Worm (Caenorhabditis elegans) whole organism, L4 larva: ENCODE measurements around the gene T26H5.4.

Experiments
- F10B5.3 ChIP-seq: sonication (generic microtip); optimal IDR thresholded peaks from 2 replicates; lab custom pipeline; 2016; ENCODE audit warnings: mild to moderate bottlenecking, missing genetic modification characterization, missing compliant biosample characterization
- Y105C5A.15 ChIP-seq: fragments of 200-800 bp; sonication (Bioruptor generic); IDR thresholded peaks from 2 replicates; pipeline ENCODE4 v1.3.6; 2022; ENCODE audit warnings: missing genetic modification characterization, missing compliant biosample characterization
- Y48G9A.11 ChIP-seq: fragments of 200-800 bp; sonication (Bioruptor generic); IDR thresholded peaks from 2 replicates; pipeline ENCODE4 v1.3.6; 2022; ENCODE audit warnings: missing genetic modification reagents, missing genetic modification characterization, missing compliant biosample characterization
- ZK337.2 ChIP-seq: fragments of 200-800 bp; sonication (Bioruptor generic); IDR thresholded peaks from 2 replicates; pipeline ENCODE4 v1.3.6; 2022; ENCODE audit warnings: missing genetic modification reagents, missing genetic modification characterization, missing compliant biosample characterization
- cey-2 ChIP-seq: sonication (generic microtip); optimal IDR thresholded peaks from 3 replicates; lab custom pipeline; 2017; ENCODE audit warnings: missing genetic modification characterization, mild to moderate bottlenecking, missing compliant biosample characterization, antibody characterized with exemption, borderline replicate concordance; ENCODE audit not compliant: insufficient read depth
- daf-16 ChIP-seq, 3 experiments: sonication (generic microtip); optimal IDR thresholded peaks; 2 replicates each; lab custom pipeline; 2016 to 2017; ENCODE audit warnings: missing genetic modification characterization in 3 of 3, missing genetic modification reagents in 3 of 3, mild to moderate bottlenecking in 2 of 3, missing compliant biosample characterization in 2 of 3, missing biosample characterization in 1 of 3, moderate library complexity in 1 of 3
- daf-8 ChIP-seq: fragments of 200-800 bp; sonication (Bioruptor generic); IDR thresholded peaks from 2 replicates; pipeline ENCODE4 v1.3.6; 2022; ENCODE audit warnings: missing genetic modification characterization, missing compliant biosample characterization
- dve-1 ChIP-seq: sonication (generic microtip); optimal IDR thresholded peaks from 2 replicates; lab custom pipeline; 2017; ENCODE audit warnings: antibody characterized with exemption, mild to moderate bottlenecking, missing genetic modification characterization, missing compliant biosample characterization; ENCODE audit not compliant: insufficient read depth
- egl-43 ChIP-seq: fragments of 200-800 bp; sonication (Bioruptor generic); IDR thresholded peaks from 2 replicates; pipeline ENCODE4 v1.3.6; 2022; ENCODE audit warnings: missing genetic modification reagents, missing genetic modification characterization, missing compliant biosample characterization
- gei-8 ChIP-seq: fragments of 200-800 bp; sonication (Bioruptor generic); optimal IDR thresholded peaks from 2 replicates; lab custom pipeline; 2018; ENCODE audit warnings: mild to moderate bottlenecking, missing genetic modification characterization, missing compliant biosample characterization
- hlh-11 ChIP-seq: fragments of 200-800 bp; sonication (Bioruptor generic); optimal IDR thresholded peaks from 2 replicates; lab custom pipeline; 2018; ENCODE audit warnings: mild to moderate bottlenecking, missing genetic modification characterization, missing compliant biosample characterization
- hlh-30 ChIP-seq: sonication (generic microtip); optimal IDR thresholded peaks from 2 replicates; lab custom pipeline; 2017; ENCODE audit warnings: antibody characterized with exemption, mild to moderate bottlenecking, missing genetic modification characterization, missing compliant biosample characterization; ENCODE audit not compliant: insufficient read depth
- hmg-1.1 ChIP-seq: fragments of 200-800 bp; sonication (Bioruptor generic); IDR thresholded peaks from 2 replicates; pipeline ENCODE4 v1.3.6; 2022; ENCODE audit warnings: missing genetic modification reagents, missing genetic modification characterization, missing compliant biosample characterization
- jun-1 ChIP-seq: fragments of 150-350 bp; optimal IDR thresholded peaks from 2 replicates; lab custom pipeline; 2014; ENCODE audit warnings: missing biosample characterization, missing genetic modification reagents, missing genetic modification characterization
- lin-29 ChIP-seq: fragments of 200-800 bp; sonication (Bioruptor generic); IDR thresholded peaks from 2 replicates; pipeline ENCODE4 v1.3.6; 2022; ENCODE audit warnings: missing genetic modification reagents, missing genetic modification characterization, missing compliant biosample characterization
- lin-38 ChIP-seq: fragments of 200-800 bp; sonication (Bioruptor generic); IDR thresholded peaks from 2 replicates; pipeline ENCODE4 v1.3.6; 2022; ENCODE audit warnings: missing genetic modification reagents, missing genetic modification characterization, missing compliant biosample characterization
- madf-5 ChIP-seq, 2 experiments: fragments of 200-800 bp; sonication (Bioruptor generic); IDR thresholded peaks; 2 replicates each; pipeline ENCODE4 v1.3.6; 2022; ENCODE audit warnings: missing compliant biosample characterization in 2 of 2, missing genetic modification characterization in 2 of 2
- madf-9 ChIP-seq: fragments of 200-800 bp; sonication (Bioruptor generic); conservative IDR thresholded peaks from 2 replicates; pipeline ENCODE4 v1.3.6; 2022; ENCODE audit warnings: missing genetic modification reagents, missing genetic modification characterization, missing compliant biosample characterization
- mxl-3 ChIP-seq: fragments of 200-800 bp; sonication (Bioruptor generic); optimal IDR thresholded peaks from 2 replicates; lab custom pipeline; 2018; ENCODE audit warnings: mild to moderate bottlenecking, missing genetic modification characterization, missing compliant biosample characterization
- nhr-11 ChIP-seq: fragments of 150-350 bp; optimal IDR thresholded peaks from 2 replicates; lab custom pipeline; 2014; ENCODE audit warnings: missing biosample characterization, missing genetic modification characterization
- nhr-28 ChIP-seq: fragments of 150-350 bp; optimal IDR thresholded peaks from 2 replicates; lab custom pipeline; 2014; ENCODE audit warnings: missing biosample characterization, missing genetic modification characterization
- nhr-48 ChIP-seq: sonication (generic microtip); optimal IDR thresholded peaks from 2 replicates; lab custom pipeline; 2016; ENCODE audit warnings: mild to moderate bottlenecking, missing genetic modification characterization, missing compliant biosample characterization
- nhr-76 ChIP-seq: fragments of 150-350 bp; optimal IDR thresholded peaks from 2 replicates; lab custom pipeline; 2014; ENCODE audit warnings: missing biosample characterization, missing genetic modification characterization
- pha-4 ChIP-seq, 2 experiments: fragments of 150-350 bp in 1 of 2; fragments of 200-800 bp in 1 of 2; sonication (Bioruptor generic) in 1 of 2; IDR thresholded peaks in 1 of 2; optimal IDR thresholded peaks in 1 of 2; 2 replicates each; pipeline versions ENCODE4 v1.3.6 to Lab custom; 2014 to 2022; ENCODE audit warnings: missing genetic modification characterization in 2 of 2, missing genetic modification reagents in 2 of 2, missing biosample characterization in 1 of 2, missing compliant biosample characterization in 1 of 2
- unc-130 ChIP-seq: sonication (generic microtip); optimal IDR thresholded peaks from 2 replicates; lab custom pipeline; 2016; ENCODE audit warnings: missing genetic modification reagents, missing genetic modification characterization, missing compliant biosample characterization
- unc-62 ChIP-seq, 3 experiments: fragments of 150-350 bp in 1 of 3; sonication (generic microtip); optimal IDR thresholded peaks in 2 of 3; peaks in 1 of 3; 1 replicate in 1 of 3; 2 replicates in 2 of 3; lab custom pipeline; 2014 to 2017; ENCODE audit warnings: missing biosample characterization in 3 of 3, missing genetic modification characterization in 3 of 3, missing genetic modification reagents in 3 of 3, missing genotype in 1 of 3
- zag-1 ChIP-seq: fragments of 150-350 bp; optimal IDR thresholded peaks from 2 replicates; lab custom pipeline; 2014; ENCODE audit warnings: missing biosample characterization, missing genetic modification characterization
- zfp-2 ChIP-seq: sonication (generic microtip); optimal IDR thresholded peaks from 2 replicates; lab custom pipeline; 2016; ENCODE audit warnings: mild to moderate bottlenecking, missing genetic modification characterization, missing compliant biosample characterization
- ztf-7 ChIP-seq: fragments of 150-350 bp; optimal IDR thresholded peaks from 2 replicates; lab custom pipeline; 2014; ENCODE audit warnings: missing biosample characterization, missing genetic modification characterization

Gene T26H5.4

DNA sequence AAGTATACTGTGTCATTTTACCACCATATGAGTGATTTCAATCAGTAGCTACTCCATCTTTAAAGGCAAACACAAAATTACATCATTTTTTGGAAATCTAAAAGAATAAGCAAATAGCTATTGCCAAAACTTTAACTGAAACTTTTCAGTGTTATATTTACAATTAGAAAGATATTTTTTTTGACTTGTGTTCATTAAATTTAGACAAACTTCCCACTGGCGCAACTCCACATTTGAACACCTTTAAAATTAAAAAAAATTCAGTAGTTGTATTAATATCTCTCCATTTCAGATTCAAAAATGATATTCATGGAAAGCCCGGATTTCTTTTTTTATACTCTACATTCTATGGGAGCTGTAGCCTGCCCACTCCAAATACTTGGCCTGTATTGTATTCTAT lies 34.7 kb downstream of the T26H5.4 start, which contains the start of gene srh-264 (continued):
- TF ChIP-seq zag-1, result no peak

DNA sequence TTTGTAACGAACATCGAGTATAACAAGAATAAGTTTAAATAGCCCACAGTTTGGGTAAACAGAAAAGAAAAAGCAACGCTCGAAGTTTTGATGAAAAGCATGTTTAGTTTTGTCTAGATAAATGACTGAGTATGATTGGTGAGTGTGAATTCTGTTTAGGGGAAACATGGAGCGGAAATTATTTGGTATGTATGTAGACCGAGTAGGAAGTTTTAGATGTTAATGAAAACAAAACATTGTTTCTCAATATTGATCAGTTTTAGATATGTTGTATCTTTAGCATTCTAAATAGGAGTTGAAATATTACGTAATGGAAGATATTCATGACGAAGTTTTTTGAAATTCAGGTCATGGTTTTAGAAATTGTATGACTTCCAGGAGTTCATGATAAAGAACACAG lies 35.9 kb downstream of the T26H5.4 start, which contains the start of gene srbc-63:
Gene srbc-63, minus strand, starts transcription at position 101 of the 400 bp plus-strand sequence.
- no peak for TF ChIP-seq zag-1
- no peak for TF ChIP-seq lin-38
- TF ChIP-seq unc-62 (GFP tag; optimal IDR thresholded peaks at IDR 0.05 in 1 of 2; lab: Kevin White, UChicago), result no peak
- no peak for TF ChIP-seq unc-62 (tag; optimal IDR thresholded peaks at IDR 0.05; lab: Kevin White, UChicago)
- no peak for TF ChIP-seq ZK337.2 (GFP tag; lab: Robert Waterston, UW)
- no peak for TF ChIP-seq ztf-7 (tag; lab: Kevin White, UChicago)
- TF ChIP-seq dve-1 (tag; lab: Kevin White, UChicago), result no peak
- TF ChIP-seq cey-2 (tag; lab: Kevin White, UChicago), result no peak
- no peak for TF ChIP-seq jun-1 (tag; lab: Kevin White, UChicago)
- TF ChIP-seq nhr-48, result no peak
- no peak for TF ChIP-seq Y105C5A.15 (GFP tag; lab: Robert Waterston, UW)
- TF ChIP-seq Y48G9A.11 (GFP tag; lab: Robert Waterston, UW), result no peak
- TF ChIP-seq zfp-2, result no peak
- TF ChIP-seq madf-5 (GFP tag; IDR thresholded peaks at IDR 0.05; lab: Robert Waterston, UW), result no peak

DNA sequence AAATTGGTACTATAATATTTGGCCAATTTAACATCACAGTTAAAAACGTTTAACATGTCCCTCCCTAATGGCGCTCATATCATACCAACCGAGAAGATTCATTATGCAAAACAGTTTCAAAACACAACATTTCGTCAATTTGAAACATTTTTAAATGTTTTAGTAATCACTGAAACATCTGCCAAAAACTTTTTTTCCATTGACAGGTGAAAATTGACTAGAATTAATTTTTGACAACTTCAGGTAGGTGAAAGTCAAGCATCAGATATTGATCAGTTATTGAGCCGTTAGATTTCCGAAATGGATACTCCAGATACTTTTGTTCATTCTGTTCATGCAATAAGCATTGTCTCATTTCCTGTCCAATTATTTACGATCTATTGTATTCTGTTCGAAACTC lies 41.6 kb downstream of the T26H5.4 start, which contains the start of gene srh-257:
Gene srh-257, plus strand, starts transcription at position 301 of the 400 bp plus-strand sequence.
- TF ChIP-seq lin-29 (GFP tag; lab: Robert Waterston, UW) (no peak), hlh-30 (tag; lab: Kevin White, UChicago) (no peak), nhr-11 (tag; lab: Kevin White, UChicago) (no peak), ztf-7 (tag; lab: Kevin White, UChicago) (no peak), daf-8 (GFP tag; lab: Robert Waterston, UW) (no peak), nhr-28 (tag; lab: Kevin White, UChicago) (no peak)
- TF ChIP-seq, all 104 proteins: peak for 0

DNA sequence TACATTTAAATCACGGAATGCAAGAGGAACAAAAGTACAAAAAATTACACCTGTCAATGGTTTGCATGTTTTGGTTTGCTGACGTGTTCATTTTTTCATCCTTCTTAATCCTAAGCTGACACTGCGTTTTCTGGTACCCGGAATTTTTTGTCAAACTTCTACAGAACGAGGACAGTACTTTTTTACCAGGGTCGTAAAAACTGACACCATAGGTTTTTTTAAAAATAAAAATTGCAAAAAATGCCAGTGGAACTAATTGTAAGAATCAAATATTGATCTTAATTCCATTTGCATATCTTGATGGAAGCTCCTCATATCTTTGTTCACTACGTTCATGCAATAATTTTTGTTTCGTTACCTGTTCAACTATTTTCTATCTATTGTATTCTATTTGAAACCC lies 43.6 kb downstream of the T26H5.4 start, which contains the start of gene srh-258:
Gene srh-258, plus strand, starts transcription at position 301 of the 400 bp plus-strand sequence.
- TF ChIP-seq F10B5.3 (tag; lab: Kevin White, UChicago), result no peak
- no peak for TF ChIP-seq mxl-3 (GFP tag; lab: Kevin White, UChicago)
- no peak for TF ChIP-seq hlh-11 (tag; lab: Kevin White, UChicago)
- TF ChIP-seq dve-1 (tag; lab: Kevin White, UChicago), result no peak
- no peak for TF ChIP-seq hmg-1.1 (GFP tag; lab: Robert Waterston, UW)
- no peak for TF ChIP-seq egl-43 (GFP tag; lab: Robert Waterston, UW)
- no peak for TF ChIP-seq gei-8 (GFP tag; lab: Kevin White, UChicago)
- no peak for TF ChIP-seq pha-4 (GFP tag; IDR thresholded peaks at IDR 0.05; lab: Robert Waterston, UW)
- TF ChIP-seq pha-4 (tag; optimal IDR thresholded peaks at IDR 0.05; lab: Kevin White, UChicago), result no peak
- TF ChIP-seq nhr-76 (tag; lab: Kevin White, UChicago), result no peak
- no peak for TF ChIP-seq unc-130

DNA sequence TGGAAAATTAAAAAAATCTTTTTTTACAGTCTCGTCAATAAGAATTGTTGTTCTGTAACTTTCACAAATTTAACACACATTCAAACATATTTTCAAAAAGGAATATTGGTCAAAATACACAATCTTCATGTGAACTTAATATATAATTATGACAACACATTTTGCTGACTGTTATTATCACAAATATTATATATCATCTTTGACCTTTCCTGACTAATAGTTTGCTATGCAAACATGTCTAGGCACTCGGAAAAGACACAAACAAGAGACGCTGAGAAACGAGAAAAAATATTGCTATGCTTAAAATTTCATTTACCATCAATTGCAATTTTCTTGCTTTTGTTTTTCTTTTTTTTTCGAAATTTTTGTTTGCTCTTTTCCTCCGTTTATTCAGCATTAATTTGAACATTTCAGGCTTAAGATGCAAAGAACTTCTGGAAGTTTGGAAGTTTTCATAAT lies 46.6 kb downstream of the T26H5.4 start, which contains the start of gene fbxa-135:
Gene fbxa-135, plus strand, starts transcription at position 409 of the 459 bp plus-strand sequence.
- TF ChIP-seq daf-16 (GFP tag; optimal IDR thresholded peaks at IDR 0.05; lab: Kevin White, UChicago) (no peak), daf-16 (tag; optimal IDR thresholded peaks at IDR 0.05; lab: Kevin White, UChicago) (peak; percentile 93), madf-9 (GFP tag; lab: Robert Waterston, UW) (no peak)
